Fruit fly (Drosophila melanogaster): Measurements from ENCODE around the gene Or33c.

Gene Or33c

dm6 chr2L:11980075-11980474 is 42.3 kb downstream of the Or33c start (continued):
- TF ChIP-seq pb (GFP tag; optimal IDR thresholded peaks at IDR 0.05) (no peak), CG6854 (GFP tag; optimal IDR thresholded peaks at IDR 0.05) (no peak), ap (GFP tag; IDR thresholded peaks at IDR 0.05) (no peak), peb (GFP tag; IDR thresholded peaks at IDR 0.05) (no peak), Camta (GFP tag; optimal IDR thresholded peaks at IDR 0.05) (no peak), Sox100B (GFP tag; optimal IDR thresholded peaks at IDR 0.05) (no peak), Max (GFP tag; optimal IDR thresholded peaks at IDR 0.05) (no peak), CG9437 (GFP tag; optimal IDR thresholded peaks at IDR 0.05) (no peak), CG14860 (GFP tag; IDR thresholded peaks at IDR 0.05; ENCODE audit: partially characterized antibody) (no peak), H15 (GFP tag; IDR thresholded peaks at IDR 0.05) (no peak), CG17186 (GFP tag; optimal IDR thresholded peaks at IDR 0.05) (no peak), CG3838 (GFP tag; optimal IDR thresholded peaks at IDR 0.05) (no peak), CG16863 (GFP tag; optimal IDR thresholded peaks at IDR 0.05) (no peak), amos (GFP tag; IDR thresholded peaks at IDR 0.05; ENCODE audit: partially characterized antibody) (no peak), caup (GFP tag; optimal IDR thresholded peaks at IDR 0.05; ENCODE audit: severe bottlenecking) (no peak), CG12299 (tag; optimal IDR thresholded peaks at IDR 0.05) (no peak), Taf1 (GFP tag; IDR thresholded peaks at IDR 0.05) (no peak), Xrp1 (GFP tag; IDR thresholded peaks at IDR 0.05) (peak; percentile 23; the same call in 1 of the 2 replicates), CG6791 (GFP tag; IDR thresholded peaks at IDR 0.05; ENCODE audit: partially characterized antibody) (no peak), oc (tag; optimal IDR thresholded peaks at IDR 0.05) (no peak), CG17359 (tag; optimal IDR thresholded peaks at IDR 0.05) (peak; percentile 13), Eip74EF (GFP tag; optimal IDR thresholded peaks at IDR 0.05) (no peak), lilli (GFP tag; optimal IDR thresholded peaks at IDR 0.05) (no peak), Kr (GFP tag; optimal IDR thresholded peaks at IDR 0.05) (no peak), twi (tag; optimal IDR thresholded peaks at IDR 0.05) (no peak), Med (GFP tag) (peak; percentile 52), hkb (optimal IDR thresholded peaks at IDR 0.05) (no peak), hkb (GFP tag; IDR thresholded peaks at IDR 0.05) (0 out of 2 replicates have a peak, but pooled peaks have one; percentile 15), Blimp-1 (GFP tag; optimal IDR thresholded peaks at IDR 0.05) (no peak), CG15073 (GFP tag; optimal IDR thresholded peaks at IDR 0.05) (no peak), sens (GFP tag) (peak; percentile 15), Xbp1 (GFP tag; optimal IDR thresholded peaks at IDR 0.05) (no peak), CG8388 (GFP tag; optimal IDR thresholded peaks at IDR 0.05) (peak; percentile 27), CG2875 (GFP tag; optimal IDR thresholded peaks at IDR 0.05) (no peak), knrl (GFP tag; IDR thresholded peaks at IDR 0.05; ENCODE audit: partially characterized antibody) (no peak), Bdp1 (GFP tag; optimal IDR thresholded peaks at IDR 0.05) (no peak), rib (GFP tag; IDR thresholded peaks at IDR 0.05) (no peak), nom (GFP tag; optimal IDR thresholded peaks at IDR 0.05) (no peak), CG11247 (GFP tag; IDR thresholded peaks at IDR 0.05) (no peak), CG18262 (tag; optimal IDR thresholded peaks at IDR 0.05) (peak; percentile 20), bsh (GFP tag; optimal IDR thresholded peaks at IDR 0.05) (peak in 1 of 2 experiments; percentile 28), vfl (GFP tag; optimal IDR thresholded peaks at IDR 0.05) (no peak), CG15514 (GFP tag; optimal IDR thresholded peaks at IDR 0.05) (no peak), CG10959 (GFP tag; IDR thresholded peaks at IDR 0.05) (no peak), hb (GFP tag; IDR thresholded peaks at IDR 0.05; ENCODE audit: partially characterized antibody) (no peak), cas (GFP tag; IDR thresholded peaks at IDR 0.05) (no peak), CG4730 (GFP tag; IDR thresholded peaks at IDR 0.05) (no peak), Jarid2 (GFP tag; optimal IDR thresholded peaks at IDR 0.05) (no peak), CG4820 (GFP tag; optimal IDR thresholded peaks at IDR 0.05) (no peak), wor (GFP tag; IDR thresholded peaks at IDR 0.05) (no peak), NFAT (GFP tag; IDR thresholded peaks at IDR 0.05) (no peak)

Data from whole organism, embryonic.